Fruit fly (Drosophila melanogaster) S2 (cell line): ENCODE measurements around the gene stv.

Source experiments
- CG8478 ChIP-seq: fragments of >200 bp; optimal IDR thresholded peaks from 2 replicates; lab custom pipeline; 2018
- CTCF ChIP-seq, 2 experiments: fragments of >200 bp; optimal IDR thresholded peaks; 2 replicates each; lab custom pipeline; 2018

DNA sequence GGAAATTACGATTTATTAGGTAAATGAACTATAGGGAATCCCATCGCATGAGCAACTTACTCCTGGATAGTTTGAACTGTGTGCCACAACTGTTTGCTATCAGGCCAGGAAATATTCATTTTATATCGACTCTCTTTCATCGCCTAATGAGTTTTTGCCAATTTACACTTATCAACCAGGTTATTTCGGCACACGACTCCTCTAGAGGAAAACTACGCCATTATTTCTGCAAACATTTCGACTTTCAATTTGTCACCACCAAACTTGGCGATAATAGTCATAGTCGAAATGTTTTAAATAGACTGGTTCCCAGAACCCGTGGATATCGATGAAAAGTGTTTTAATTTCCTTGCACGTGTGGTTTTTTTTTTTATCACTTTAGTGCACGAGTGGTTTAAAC lies 40.3 kb upstream of the stv start, which contains the start of gene CG10154:
- TF ChIP-seq CTCF (optimal IDR thresholded peaks at IDR 0.05; lab: Kevin White, UChicago): no peak
- TF ChIP-seq CG8478 (lab: Kevin White, UChicago): no peak
